Worm (Caenorhabditis elegans): ENCODE data around the gene sysm-1.

The sysm-1 gene

DNA sequence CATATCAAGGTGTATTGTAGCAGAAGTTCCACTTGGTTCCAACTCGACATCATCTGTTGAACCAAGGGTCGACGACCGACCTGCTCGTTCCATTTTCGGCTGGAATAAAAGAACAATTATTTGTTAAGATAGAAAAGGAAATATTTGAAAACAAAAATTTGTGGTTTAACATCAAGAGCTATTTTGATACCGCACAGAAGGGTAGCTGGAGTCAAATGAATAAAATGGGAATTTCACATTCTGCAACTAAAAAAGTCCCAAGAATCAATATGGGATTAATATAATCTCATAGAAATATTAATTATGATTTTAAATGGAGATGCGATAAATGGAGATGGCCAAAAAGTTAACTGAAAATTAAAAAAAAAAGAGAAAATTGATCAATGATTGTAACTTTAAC lies 15.5 kb upstream of the sysm-1 start, which contains the start of gene clh-5:
TSS of gene clh-5 (minus strand) at position 101 of the 400 bp plus-strand sequence.
- no peak for TF ChIP-seq nhr-232 (tag; optimal IDR thresholded peaks at IDR 0.05)
- no peak for TF ChIP-seq sdc-2 (tag; optimal IDR thresholded peaks at IDR 0.05)
- TF ChIP-seq gmeb-2 (tag; optimal IDR thresholded peaks at IDR 0.05), result no peak
- TF ChIP-seq syd-9 (tag; optimal IDR thresholded peaks at IDR 0.05), result no peak
- TF ChIP-seq tbx-2 (tag; optimal IDR thresholded peaks at IDR 0.05), result no peak
- TF ChIP-seq hlh-6 (tag; optimal IDR thresholded peaks at IDR 0.05), result no peak
- TF ChIP-seq nfya-1 (tag; optimal IDR thresholded peaks at IDR 0.05), result no peak
- TF ChIP-seq pha-4 (tag; optimal IDR thresholded peaks at IDR 0.05), result no peak

ce11 chrII:9097302-9097701 lies 14.3 kb upstream of the sysm-1 start:
- TF ChIP-seq fax-1 (tag; optimal IDR thresholded peaks at IDR 0.05), result no peak
- TF ChIP-seq eyg-1 (tag; optimal IDR thresholded peaks at IDR 0.05), result no peak
- no peak for TF ChIP-seq ceh-48 (tag; optimal IDR thresholded peaks at IDR 0.05)
- no peak for TF ChIP-seq hlh-13 (GFP tag; optimal IDR thresholded peaks at IDR 0.05)
- no peak for TF ChIP-seq tbx-2 (tag; optimal IDR thresholded peaks at IDR 0.05)

DNA sequence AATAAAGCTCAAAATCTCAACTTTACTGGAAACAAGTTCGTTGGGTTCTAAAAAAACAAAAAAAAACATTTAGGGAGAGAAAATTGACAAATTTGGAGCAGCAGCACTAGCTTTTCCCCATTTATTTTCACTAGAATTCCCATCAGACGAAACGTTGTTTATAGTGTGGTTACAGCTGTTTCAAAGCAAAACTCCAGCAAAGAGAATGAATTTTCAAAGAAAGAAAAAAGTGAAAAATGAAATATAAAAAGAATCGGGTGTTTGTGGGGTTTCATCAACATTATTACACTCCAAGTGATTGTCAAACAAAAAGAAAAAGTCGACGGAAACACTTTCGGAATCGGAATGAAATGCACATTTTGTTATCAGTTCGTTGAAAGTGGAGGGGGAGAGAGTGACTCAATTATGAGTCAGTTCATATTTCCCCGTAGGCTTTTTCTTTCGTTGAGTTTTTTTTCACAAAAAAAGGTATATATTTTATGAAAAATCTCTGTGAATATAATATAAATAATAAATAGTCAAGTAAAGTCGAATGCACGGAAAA lies 11.3 kb upstream of the sysm-1 start:
- no peak for TF ChIP-seq ceh-2 (tag; optimal IDR thresholded peaks at IDR 0.05)
- TF ChIP-seq lin-11 (tag; optimal IDR thresholded peaks at IDR 0.05), result no peak
- no peak for TF ChIP-seq ttx-3 (tag; optimal IDR thresholded peaks at IDR 0.05)
- TF ChIP-seq madf-2 (tag; optimal IDR thresholded peaks at IDR 0.05), result no peak
- no peak for TF ChIP-seq pha-2 (tag; optimal IDR thresholded peaks at IDR 0.05)
- TF ChIP-seq eyg-1 (tag; optimal IDR thresholded peaks at IDR 0.05), result no peak

DNA sequence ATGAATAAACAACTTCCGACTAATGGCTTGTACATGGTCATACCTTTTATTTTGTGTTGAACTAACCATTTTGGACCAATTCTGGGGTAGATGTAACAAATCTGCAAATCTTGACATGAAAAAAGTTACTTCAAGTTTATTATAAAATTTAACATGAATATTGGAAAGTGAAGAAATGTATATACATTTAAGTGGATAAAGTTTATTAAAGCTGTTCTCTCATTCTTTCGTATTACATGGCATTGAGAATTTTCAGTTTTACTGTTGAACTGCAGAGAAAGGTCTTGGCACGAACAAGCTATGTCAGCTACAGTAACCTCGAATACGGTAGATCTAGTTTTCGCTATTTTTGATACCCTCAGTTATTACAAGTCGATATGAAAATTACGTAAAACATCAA lies 10.6 kb upstream of the sysm-1 start, which contains the start of gene C07H4.1:
TSS of gene C07H4.1 (minus strand) at position 101 of the 400 bp plus-strand sequence.
- no peak for TF ChIP-seq odd-2 (tag; optimal IDR thresholded peaks at IDR 0.05)
- no peak for TF ChIP-seq unc-55 (GFP tag; optimal IDR thresholded peaks at IDR 0.05)
- no peak for TF ChIP-seq C08G9.2 (tag; optimal IDR thresholded peaks at IDR 0.05)
- TF ChIP-seq dmd-4 (tag; optimal IDR thresholded peaks at IDR 0.05; ENCODE audit: borderline replicate concordance), result no peak

- peak; percentile 42 for TF ChIP-seq elt-2 (tag; optimal IDR thresholded peaks at IDR 0.05)
- no peak for TF ChIP-seq dmd-4 (tag; optimal IDR thresholded peaks at IDR 0.05; ENCODE audit: borderline replicate concordance)
These were observed 9.9 kb upstream of the sysm-1 start for ce11 chrII:9092910-9093309.

- TF ChIP-seq pha-4 (tag; optimal IDR thresholded peaks at IDR 0.05), result no peak
- no peak for TF ChIP-seq unc-3 (GFP tag; conservative IDR thresholded peaks at IDR 0.05)
- TF ChIP-seq unc-3 (tag; optimal IDR thresholded peaks at IDR 0.05), result no peak
- TF ChIP-seq hlh-30 (tag; optimal IDR thresholded peaks at IDR 0.05; ENCODE audit: insufficient read depth), result no peak
- TF ChIP-seq lim-6 (tag; optimal IDR thresholded peaks at IDR 0.05), result no peak
- TF ChIP-seq sdc-2 (tag; optimal IDR thresholded peaks at IDR 0.05), result no peak
- no peak for TF ChIP-seq Y22D7AL.16 (tag; optimal IDR thresholded peaks at IDR 0.05)
- no peak for TF ChIP-seq syd-9 (tag; optimal IDR thresholded peaks at IDR 0.05)
- TF ChIP-seq hlh-15 (tag; optimal IDR thresholded peaks at IDR 0.05), result no peak
- no peak for TF ChIP-seq dmd-4 (tag; optimal IDR thresholded peaks at IDR 0.05; ENCODE audit: borderline replicate concordance)
- no peak for TF ChIP-seq hlh-8 (tag; optimal IDR thresholded peaks at IDR 0.05)
- TF ChIP-seq madf-2 (tag; optimal IDR thresholded peaks at IDR 0.05), result no peak
- no peak for TF ChIP-seq pat-9 (tag; optimal IDR thresholded peaks at IDR 0.05)
- TF ChIP-seq C38D4.7 (GFP tag; optimal IDR thresholded peaks at IDR 0.05), result no peak
- TF ChIP-seq ceh-45 (GFP tag; IDR thresholded peaks at IDR 0.05), result no peak
- TF ChIP-seq ceh-22 (tag; optimal IDR thresholded peaks at IDR 0.05), result no peak
- TF ChIP-seq fax-1 (tag; optimal IDR thresholded peaks at IDR 0.05), result no peak
These were observed 3.3 kb upstream of the sysm-1 start, which contains the start of gene hlh-3 for ce11 chrII:9086308-9086707. hlh-3 (plus strand) TSS chrII:9086608.
